Worm (Caenorhabditis elegans): ENCODE data around the gene T24F1.4.

Gene T24F1.4

ce11 chrII:11345570-11346029 lies 31.5 kb upstream of the T24F1.4 start, which contains the start of gene nduf-11:
nduf-11 (minus strand) TSS chrII:11345620.
- TF ChIP-seq ceh-30 (tag; optimal IDR thresholded peaks at IDR 0.05) (no peak), ceh-34 (tag; optimal IDR thresholded peaks at IDR 0.05) (peak; percentile 39), F13H6.1 (tag; optimal IDR thresholded peaks at IDR 0.05) (no peak), unc-42 (tag; optimal IDR thresholded peaks at IDR 0.05) (peak; percentile 37), pha-2 (tag; optimal IDR thresholded peaks at IDR 0.05) (peak; percentile 9), mec-3 (tag; optimal IDR thresholded peaks at IDR 0.05; ENCODE audit: borderline replicate concordance) (no peak), nhr-11 (tag; optimal IDR thresholded peaks at IDR 0.05) (no peak), pha-4 (tag; optimal IDR thresholded peaks at IDR 0.05) (no peak), ceh-22 (tag; optimal IDR thresholded peaks at IDR 0.05) (no peak), ceh-24 (tag; optimal IDR thresholded peaks at IDR 0.05) (no peak), unc-3 (GFP tag; conservative IDR thresholded peaks at IDR 0.05) (no peak), unc-3 (tag; optimal IDR thresholded peaks at IDR 0.05) (peak; percentile 48), ceh-18 (tag; optimal IDR thresholded peaks at IDR 0.05) (peak; percentile 31), sox-4 (tag; optimal IDR thresholded peaks at IDR 0.05) (peak; percentile 47), Y22D7AL.16 (tag; optimal IDR thresholded peaks at IDR 0.05) (peak; percentile 0), ceh-9 (tag; optimal IDR thresholded peaks at IDR 0.05) (no peak), fkh-6 (tag; optimal IDR thresholded peaks at IDR 0.05) (no peak), K02D7.2 (tag; optimal IDR thresholded peaks at IDR 0.05) (no peak), elt-2 (tag; optimal IDR thresholded peaks at IDR 0.05) (peak; percentile 73), sox-2 (GFP tag; IDR thresholded peaks at IDR 0.05) (no peak), sdc-2 (tag; optimal IDR thresholded peaks at IDR 0.05) (no peak), ztf-16 (tag; optimal IDR thresholded peaks at IDR 0.05) (no peak), ref-2 (tag; optimal IDR thresholded peaks at IDR 0.05) (peak; percentile 46), elt-4 (tag; optimal IDR thresholded peaks at IDR 0.05) (no peak), zip-5 (tag; optimal IDR thresholded peaks at IDR 0.05) (no peak), madf-2 (tag; optimal IDR thresholded peaks at IDR 0.05) (peak; percentile 7), ceh-48 (tag; optimal IDR thresholded peaks at IDR 0.05) (peak; percentile 29), ttx-3 (tag; optimal IDR thresholded peaks at IDR 0.05) (peak; percentile 44), tbx-2 (tag; optimal IDR thresholded peaks at IDR 0.05) (peak; percentile 59), ceh-14 (tag; optimal IDR thresholded peaks at IDR 0.05) (peak; percentile 58), syd-9 (tag; optimal IDR thresholded peaks at IDR 0.05) (no peak), ceh-6 (GFP tag; optimal IDR thresholded peaks at IDR 0.05) (no peak), unc-55 (GFP tag; optimal IDR thresholded peaks at IDR 0.05) (no peak), ceh-31 (tag; optimal IDR thresholded peaks at IDR 0.05) (peak; percentile 59), pag-3 (tag; optimal IDR thresholded peaks at IDR 0.05; ENCODE audit: borderline replicate concordance) (no peak), ets-4 (tag; optimal IDR thresholded peaks at IDR 0.05) (no peak), C08G9.2 (tag; optimal IDR thresholded peaks at IDR 0.05) (no peak), hlh-13 (GFP tag; optimal IDR thresholded peaks at IDR 0.05) (no peak), eyg-1 (tag; optimal IDR thresholded peaks at IDR 0.05) (no peak), nhr-232 (tag; optimal IDR thresholded peaks at IDR 0.05) (peak; percentile 1), hlh-15 (tag; optimal IDR thresholded peaks at IDR 0.05) (no peak), lim-6 (tag; optimal IDR thresholded peaks at IDR 0.05) (no peak), nfya-1 (tag; optimal IDR thresholded peaks at IDR 0.05) (peak; percentile 60), pat-9 (tag; optimal IDR thresholded peaks at IDR 0.05) (peak; percentile 18), tbx-7 (tag; optimal IDR thresholded peaks at IDR 0.05) (no peak), T23F11.4 (GFP tag; optimal IDR thresholded peaks at IDR 0.05) (no peak), fkh-10 (GFP tag; optimal IDR thresholded peaks at IDR 0.05) (no peak), dve-1 (tag; optimal IDR thresholded peaks at IDR 0.05) (peak; percentile 55), npax-4 (tag; optimal IDR thresholded peaks at IDR 0.05) (no peak), pros-1 (tag; optimal IDR thresholded peaks at IDR 0.05) (no peak), fax-1 (tag; optimal IDR thresholded peaks at IDR 0.05) (peak; percentile 19), hlh-6 (tag; optimal IDR thresholded peaks at IDR 0.05) (no peak), lin-11 (tag; optimal IDR thresholded peaks at IDR 0.05) (peak; percentile 29), hlh-30 (tag; optimal IDR thresholded peaks at IDR 0.05; ENCODE audit: insufficient read depth) (no peak)
